Fruit fly (Drosophila melanogaster) ovary, adult (tissue): ENCODE results near the gene CG3434.

Experiments used
- CG17801 ChIP-seq: fragments of 200-800 bp; optimal IDR thresholded peaks from 2 replicates; lab custom pipeline; 2019; ENCODE audit warnings: missing biosample characterization, mild to moderate bottlenecking, missing genetic modification characterization, moderate library complexity; ENCODE audit not compliant: partially characterized antibody

The CG3434 gene

dm6 chr3L:9420054-9420818, 40.4 kb downstream of the CG3434 start:
- peak; percentile 98 for TF ChIP-seq CG17801 (GFP tag; lab: Kevin White, UChicago)

- peak; percentile 38 for TF ChIP-seq CG17801 (GFP tag; lab: Kevin White, UChicago)
Measured at dm6 chr3L:9419328-9419727, 41.3 kb downstream of the CG3434 start.

dm6 chr3L:9417288-9417687, 43.3 kb downstream of the CG3434 start, which contains the start of gene CG3982:
TSS of gene CG3982 (minus strand) at chr3L:9417388.
- no peak for TF ChIP-seq CG17801 (GFP tag; lab: Kevin White, UChicago)

dm6 chr3L:9410754-9411423, 49.7 kb downstream of the CG3434 start, which contains the start of the genes CG4022 and Cpsf5:
TSS of gene CG4022 (minus strand) at chr3L:9410832.
TSS of gene Cpsf5 (plus strand) at chr3L:9411038.
- peak; percentile 81 for TF ChIP-seq CG17801 (GFP tag; lab: Kevin White, UChicago)

dm6 chr3L:9410030-9410589, 50.5 kb downstream of the CG3434 start:
- TF ChIP-seq CG17801 (GFP tag; lab: Kevin White, UChicago) = no peak
